Worm (Caenorhabditis elegans): Measurements from ENCODE around the gene EEED8.18.

EEED8.18 gene

ce11 chrII:5391447-5391846, 21.0 kb downstream of the EEED8.18 start:
- no peak for TF ChIP-seq ceh-16 (tag; optimal IDR thresholded peaks at IDR 0.05)
- TF ChIP-seq lin-15B (tag; optimal IDR thresholded peaks at IDR 0.05), result no peak

DNA sequence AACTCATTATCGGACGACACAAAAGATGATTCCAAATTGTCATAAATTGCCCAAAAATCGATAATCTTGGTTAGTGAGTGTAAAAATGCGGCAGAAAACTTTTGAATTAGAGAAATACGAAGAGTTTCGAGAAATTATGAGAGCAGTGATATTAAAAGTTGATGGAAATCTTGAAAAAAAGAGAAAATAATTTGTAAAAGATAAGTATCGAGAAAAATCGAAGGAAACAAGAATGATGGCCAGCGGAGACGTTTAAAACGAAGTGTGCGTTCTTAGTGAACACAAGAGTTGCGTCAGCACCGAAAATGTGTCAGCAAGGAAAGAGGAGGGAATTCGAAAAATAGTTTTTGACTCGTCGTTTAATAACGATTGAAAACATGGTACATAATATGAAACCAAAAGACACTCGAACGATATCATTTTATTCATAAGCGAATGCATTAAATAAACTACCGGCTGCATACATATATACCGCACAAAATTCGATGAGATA, 22.5 kb downstream of the EEED8.18 start, which contains the start of gene ndx-6:
Gene ndx-6, minus strand, starts transcription at position 51 of the 493 bp plus-strand sequence.
- no peak for TF ChIP-seq mml-1 (tag; optimal IDR thresholded peaks at IDR 0.05)
- peak; percentile 58 for TF ChIP-seq ztf-4 (tag; optimal IDR thresholded peaks at IDR 0.05)
- TF ChIP-seq lin-15B (tag; optimal IDR thresholded peaks at IDR 0.05), result peak; percentile 75
- peak; percentile 86 for TF ChIP-seq nhr-43 (tag; optimal IDR thresholded peaks at IDR 0.05; ENCODE audit: poor library complexity, severe bottlenecking)
- TF ChIP-seq nhr-67 (tag; optimal IDR thresholded peaks at IDR 0.05), result no peak
- TF ChIP-seq elt-3 (tag; optimal IDR thresholded peaks at IDR 0.05), result no peak
- TF ChIP-seq ama-1 (optimal IDR thresholded peaks at IDR 0.05), result peak; percentile 73
- peak; percentile 61 for TF ChIP-seq R02D3.7 (tag; optimal IDR thresholded peaks at IDR 0.05)
- TF ChIP-seq fkh-2 (tag; optimal IDR thresholded peaks at IDR 0.05), result no peak
- TF ChIP-seq elt-1 (tag; optimal IDR thresholded peaks at IDR 0.05), result no peak
- TF ChIP-seq elt-2 (tag; optimal IDR thresholded peaks at IDR 0.05), result peak; percentile 79
- TF ChIP-seq ceh-28 (tag; optimal IDR thresholded peaks at IDR 0.05), result peak; percentile 55
- TF ChIP-seq daf-12 (tag; optimal IDR thresholded peaks at IDR 0.05), result no peak
- TF ChIP-seq nhr-23 (tag; optimal IDR thresholded peaks at IDR 0.05), result peak; percentile 92
- no peak for TF ChIP-seq fos-1 (tag; optimal IDR thresholded peaks at IDR 0.05)
- no peak for TF ChIP-seq mdl-1 (tag; optimal IDR thresholded peaks at IDR 0.05)
- TF ChIP-seq eor-1 (tag; optimal IDR thresholded peaks at IDR 0.05), result no peak
- no peak for TF ChIP-seq nhr-12 (tag; optimal IDR thresholded peaks at IDR 0.05)
- TF ChIP-seq egl-27 (tag; optimal IDR thresholded peaks at IDR 0.05), result no peak
- TF ChIP-seq unc-39 (tag; optimal IDR thresholded peaks at IDR 0.05), result no peak
- TF ChIP-seq hmg-11 (tag; optimal IDR thresholded peaks at IDR 0.05), result peak; percentile 51
- TF ChIP-seq zag-1 (tag; optimal IDR thresholded peaks at IDR 0.05), result no peak
- TF ChIP-seq nhr-28 (tag; optimal IDR thresholded peaks at IDR 0.05), result no peak
- TF ChIP-seq pqm-1 (tag; optimal IDR thresholded peaks at IDR 0.05), result peak; percentile 29
- TF ChIP-seq jun-1 (tag; optimal IDR thresholded peaks at IDR 0.05), result peak; percentile 71
- TF ChIP-seq snpc-4 (tag; optimal IDR thresholded peaks at IDR 0.05), result peak; percentile 75
- TF ChIP-seq sea-2 (GFP tag; optimal IDR thresholded peaks at IDR 0.05), result no peak
- TF ChIP-seq tbx-2 (tag; optimal IDR thresholded peaks at IDR 0.05), result peak; percentile 66
- no peak for TF ChIP-seq fkh-10 (GFP tag; optimal IDR thresholded peaks at IDR 0.05)
- no peak for TF ChIP-seq nhr-11 (tag; optimal IDR thresholded peaks at IDR 0.05)
- TF ChIP-seq skn-1 (tag; optimal IDR thresholded peaks at IDR 0.05), result peak; percentile 57
- peak; percentile 11 for TF ChIP-seq ceh-82 (tag; optimal IDR thresholded peaks at IDR 0.05)
- TF ChIP-seq aly-2 (tag; optimal IDR thresholded peaks at IDR 0.05), result peak; percentile 5
- peak; percentile 79 for TF ChIP-seq lin-39 (tag; optimal IDR thresholded peaks at IDR 0.05)
- TF ChIP-seq nhr-76 (tag; optimal IDR thresholded peaks at IDR 0.05), result no peak
- peak; percentile 90 for TF ChIP-seq pha-4 (tag; optimal IDR thresholded peaks at IDR 0.05)
- TF ChIP-seq nhr-77 (tag; optimal IDR thresholded peaks at IDR 0.05), result no peak
- no peak for TF ChIP-seq ZK546.5 (tag; optimal IDR thresholded peaks at IDR 0.05)
- TF ChIP-seq egl-5 (tag; optimal IDR thresholded peaks at IDR 0.05), result peak; percentile 64
- TF ChIP-seq nhr-237 (tag; optimal IDR thresholded peaks at IDR 0.05), result no peak
- peak; percentile 26 for TF ChIP-seq lsy-12 (tag; optimal IDR thresholded peaks at IDR 0.05)
- no peak for TF ChIP-seq ceh-9 (tag; optimal IDR thresholded peaks at IDR 0.05)
- TF ChIP-seq unc-62 (GFP tag; optimal IDR thresholded peaks at IDR 0.05), result no peak
- no peak for TF ChIP-seq ztf-11 (tag; optimal IDR thresholded peaks at IDR 0.05)
- no peak for TF ChIP-seq ceh-16 (tag; optimal IDR thresholded peaks at IDR 0.05)
- peak; percentile 92 for TF ChIP-seq nhr-25 (tag; optimal IDR thresholded peaks at IDR 0.05)
- peak; percentile 82 for TF ChIP-seq nfya-1 (tag; optimal IDR thresholded peaks at IDR 0.05; ENCODE audit: insufficient read depth)
